Worm (Caenorhabditis elegans) whole organism, young adult: ENCODE results near the gene T24C12.4.

ENCODE experiments used
- B0035.1 ChIP-seq: sonication (generic microtip); optimal IDR thresholded peaks from 2 replicates; lab custom pipeline; 2016; ENCODE audit warnings: missing genetic modification characterization, mild to moderate bottlenecking, missing compliant biosample characterization, missing genotype, missing genetic modification reagents
- B0336.3 ChIP-seq: fragments of 200-800 bp; sonication (Bioruptor generic); IDR thresholded peaks from 2 replicates; pipeline ENCODE4 v1.3.6; 2022; ENCODE audit warnings: missing genetic modification characterization, missing compliant biosample characterization
- F22D6.2 ChIP-seq: sonication (generic microtip); optimal IDR thresholded peaks from 2 replicates; lab custom pipeline; 2016; ENCODE audit warnings: mild to moderate bottlenecking, missing genetic modification characterization, missing compliant biosample characterization
- F33H1.4 ChIP-seq: fragments of 200-800 bp; sonication (Bioruptor generic); IDR thresholded peaks from 2 replicates; pipeline ENCODE4 v1.3.6; 2022; ENCODE audit warnings: missing genetic modification reagents, missing genetic modification characterization, missing compliant biosample characterization
- F39B2.1 ChIP-seq: fragments of 200-800 bp; sonication (Bioruptor generic); IDR thresholded peaks from 2 replicates; pipeline ENCODE4 v1.3.6; 2022; ENCODE audit warnings: missing genetic modification reagents, missing genetic modification characterization, missing compliant biosample characterization
- F52B5.7 ChIP-seq: sonication (generic microtip); optimal IDR thresholded peaks from 2 replicates; lab custom pipeline; 2016; ENCODE audit warnings: mild to moderate bottlenecking, missing genetic modification characterization, missing compliant biosample characterization
- Y53F4B.3 ChIP-seq: fragments of 200-800 bp; sonication (Bioruptor generic); IDR thresholded peaks from 2 replicates; pipeline ENCODE4 v1.3.6; 2022; ENCODE audit warnings: missing genetic modification reagents, missing genetic modification characterization, missing compliant biosample characterization
- Y79H2A.3 ChIP-seq: fragments of 200-800 bp; sonication (Bioruptor generic); conservative IDR thresholded peaks from 2 replicates; pipeline ENCODE4 v1.3.6; 2022; ENCODE audit warnings: missing genetic modification reagents, missing genetic modification characterization, missing compliant biosample characterization
- aptf-3 ChIP-seq: fragments of 200-800 bp; sonication (Bioruptor generic); IDR thresholded peaks from 2 replicates; pipeline ENCODE4 v1.3.6; 2022; ENCODE audit warnings: missing genetic modification characterization, missing compliant biosample characterization
- attf-6 ChIP-seq: fragments of 200-800 bp; sonication (Bioruptor generic); IDR thresholded peaks from 2 replicates; pipeline ENCODE4 v1.3.6; 2022; ENCODE audit warnings: missing genetic modification reagents, missing genetic modification characterization, missing compliant biosample characterization
- ceh-40 ChIP-seq: fragments of 200-800 bp; sonication (Bioruptor generic); IDR thresholded peaks from 2 replicates; pipeline ENCODE4 v1.3.6; 2022; ENCODE audit warnings: missing genetic modification characterization, missing compliant biosample characterization
- ceh-58 ChIP-seq: fragments of 200-800 bp; sonication (Bioruptor generic); IDR thresholded peaks from 2 replicates; pipeline ENCODE4 v1.3.6; 2022; ENCODE audit warnings: missing genetic modification characterization, missing compliant biosample characterization
- ceh-79 ChIP-seq: sonication (generic microtip); optimal IDR thresholded peaks from 2 replicates; lab custom pipeline; 2017; ENCODE audit warnings: mild to moderate bottlenecking, missing genetic modification characterization, missing compliant biosample characterization
- chd-7 ChIP-seq: sonication (generic microtip); optimal IDR thresholded peaks from 2 replicates; lab custom pipeline; 2016; ENCODE audit warnings: mild to moderate bottlenecking, missing genetic modification characterization, moderate library complexity, missing compliant biosample characterization
- dpff-1 ChIP-seq: sonication (generic microtip); optimal IDR thresholded peaks from 2 replicates; lab custom pipeline; 2017; ENCODE audit warnings: mild to moderate bottlenecking, missing genetic modification characterization, missing compliant biosample characterization
- ekl-4 ChIP-seq: fragments of 200-800 bp; sonication (Bioruptor generic); IDR thresholded peaks from 2 replicates; pipeline ENCODE4 v1.3.6; 2022; ENCODE audit warnings: missing genetic modification reagents, missing genetic modification characterization, missing compliant biosample characterization
- ets-4 ChIP-seq: fragments of 200-800 bp; sonication (Bioruptor generic); optimal IDR thresholded peaks from 2 replicates; lab custom pipeline; 2018; ENCODE audit warnings: mild to moderate bottlenecking, missing genetic modification characterization, missing compliant biosample characterization
- gei-17 ChIP-seq: fragments of 200-800 bp; sonication (Bioruptor generic); optimal IDR thresholded peaks from 2 replicates; lab custom pipeline; 2018; ENCODE audit warnings: mild to moderate bottlenecking, missing genetic modification characterization, missing compliant biosample characterization
- hmg-1.2 ChIP-seq: fragments of 200-800 bp; sonication (Bioruptor generic); IDR thresholded peaks from 2 replicates; pipeline ENCODE4 v1.3.6; 2022; ENCODE audit warnings: missing genetic modification reagents, missing genetic modification characterization, missing compliant biosample characterization
- hmg-20 ChIP-seq: fragments of 200-800 bp; sonication (Bioruptor generic); IDR thresholded peaks from 2 replicates; pipeline ENCODE4 v1.3.6; 2022; ENCODE audit warnings: missing genetic modification reagents, missing genetic modification characterization, missing compliant biosample characterization
- hsf-1 ChIP-seq: fragments of 200-800 bp; sonication (Bioruptor generic); IDR thresholded peaks from 2 replicates; pipeline ENCODE4 v1.3.6; 2022; ENCODE audit warnings: missing genetic modification reagents, missing genetic modification characterization, missing compliant biosample characterization
- lag-1 ChIP-seq: fragments of 200-800 bp; sonication (Bioruptor generic); IDR thresholded peaks from 2 replicates; pipeline ENCODE4 v1.3.6; 2022; ENCODE audit warnings: missing genetic modification reagents, missing genetic modification characterization, missing compliant biosample characterization
- lin-26 ChIP-seq: fragments of 200-800 bp; sonication (Bioruptor generic); IDR thresholded peaks from 2 replicates; pipeline ENCODE4 v1.3.6; 2022; ENCODE audit warnings: missing genetic modification reagents, missing genetic modification characterization, missing compliant biosample characterization
- lin-54 ChIP-seq: fragments of 200-800 bp; sonication (Bioruptor generic); optimal IDR thresholded peaks from 2 replicates; lab custom pipeline; 2018; ENCODE audit warnings: mild to moderate bottlenecking, missing genetic modification characterization, missing compliant biosample characterization
- lir-1 ChIP-seq: fragments of 200-800 bp; sonication (Bioruptor generic); conservative IDR thresholded peaks from 2 replicates; pipeline ENCODE4 v1.3.6; 2022; ENCODE audit warnings: missing genetic modification reagents, missing genetic modification characterization, missing compliant biosample characterization
- lsy-27 ChIP-seq: sonication (generic microtip); optimal IDR thresholded peaks from 2 replicates; lab custom pipeline; 2017; ENCODE audit warnings: missing genetic modification characterization, mild to moderate bottlenecking, missing compliant biosample characterization, antibody characterized with exemption, missing genotype, borderline replicate concordance; ENCODE audit not compliant: insufficient read depth
- madf-10 ChIP-seq: sonication (generic microtip); optimal IDR thresholded peaks from 2 replicates; lab custom pipeline; 2016; ENCODE audit warnings: mild to moderate bottlenecking, missing genetic modification characterization, missing compliant biosample characterization
- nhr-179 ChIP-seq: sonication (generic microtip); optimal IDR thresholded peaks from 2 replicates; lab custom pipeline; 2016; ENCODE audit warnings: mild to moderate bottlenecking, missing genetic modification characterization, missing compliant biosample characterization
- nhr-27 ChIP-seq: fragments of 200-800 bp; sonication (Bioruptor generic); optimal IDR thresholded peaks from 2 replicates; lab custom pipeline; 2018; ENCODE audit warnings: mild to moderate bottlenecking, missing genetic modification characterization, moderate library complexity, missing compliant biosample characterization
- nhr-80 ChIP-seq: sonication (generic microtip); optimal IDR thresholded peaks from 2 replicates; lab custom pipeline; 2016; ENCODE audit warnings: missing genetic modification characterization, missing compliant biosample characterization
- pbrm-1 ChIP-seq: fragments of 200-800 bp; sonication (Bioruptor generic); IDR thresholded peaks from 2 replicates; pipeline ENCODE4 v1.3.6; 2022; ENCODE audit warnings: missing genetic modification reagents, missing genetic modification characterization, missing compliant biosample characterization
- repo-1 ChIP-seq: sonication (generic microtip); optimal IDR thresholded peaks from 2 replicates; lab custom pipeline; 2017; ENCODE audit warnings: mild to moderate bottlenecking, missing genetic modification characterization, missing compliant biosample characterization
- rpc-1 ChIP-seq, 2 experiments: fragments of 150-350 bp in 1 of 2; sonication (generic microtip) in 1 of 2; optimal IDR thresholded peaks; 2 replicates each; lab custom pipeline; 2014 to 2018; ENCODE audit warnings: missing biosample characterization in 1 of 2, missing genetic modification characterization in 1 of 2, missing genetic modification reagents in 1 of 2, missing genotype in 1 of 2
- snpc-1.1 ChIP-seq: sonication (generic microtip); optimal IDR thresholded peaks from 2 replicates; lab custom pipeline; 2017; ENCODE audit warnings: missing genetic modification characterization, mild to moderate bottlenecking, missing compliant biosample characterization, antibody characterized with exemption, moderate library complexity, missing genotype, missing genetic modification reagents; ENCODE audit not compliant: insufficient read depth
- ztf-18 ChIP-seq: sonication (generic microtip); optimal IDR thresholded peaks from 2 replicates; lab custom pipeline; 2016; ENCODE audit warnings: missing genotype, mild to moderate bottlenecking, missing genetic modification characterization, missing compliant biosample characterization
- ztf-6 ChIP-seq: fragments of 200-800 bp; sonication (Bioruptor generic); IDR thresholded peaks from 2 replicates; pipeline ENCODE4 v1.3.6; 2022; ENCODE audit warnings: missing genetic modification reagents, missing genetic modification characterization, missing compliant biosample characterization

Gene T24C12.4

ce11 chrX:2177731-2178326 lies 27.0 kb downstream of the T24C12.4 start (continued):
- TF ChIP-seq hmg-1.2 (GFP tag; lab: Robert Waterston, UW) = no peak
- no peak for TF ChIP-seq dpff-1 (tag; lab: Kevin White, UChicago)
- TF ChIP-seq lag-1 (GFP tag; lab: Robert Waterston, UW) = no peak
- TF ChIP-seq pbrm-1 (GFP tag; lab: Robert Waterston, UW) = no peak

- TF ChIP-seq repo-1 (no peak), lag-1 (GFP tag; lab: Robert Waterston, UW) (no peak)
Measured at ce11 chrX:2176361-2176880, 28.4 kb downstream of the T24C12.4 start, which contains the start of gene F48B9.8. TSS of gene F48B9.8 (minus strand) at chrX:2176411.

ce11 chrX:2164751-2165150 lies 40.1 kb downstream of the T24C12.4 start, which contains the start of gene F48B9.3:
TSS of gene F48B9.3 (plus strand) at chrX:2165051.
- TF ChIP-seq F22D6.2 (tag; lab: Kevin White, UChicago) = no peak
- TF ChIP-seq snpc-1.1 (tag; lab: Kevin White, UChicago) = no peak
- TF ChIP-seq nhr-179 = no peak
- TF ChIP-seq hsf-1 (GFP tag; lab: Robert Waterston, UW) = no peak
- no peak for TF ChIP-seq madf-10
- no peak for TF ChIP-seq attf-6 (GFP tag; lab: Robert Waterston, UW)
- no peak for TF ChIP-seq ekl-4
- TF ChIP-seq F33H1.4 (GFP tag; lab: Robert Waterston, UW) = no peak
- no peak for TF ChIP-seq lin-54 (GFP tag; lab: Kevin White, UChicago)
- TF ChIP-seq chd-7 (tag; lab: Kevin White, UChicago) = no peak
- TF ChIP-seq B0336.3 (GFP tag; lab: Robert Waterston, UW) = no peak
- no peak for TF ChIP-seq ets-4
- no peak for TF ChIP-seq F52B5.7 (tag; lab: Kevin White, UChicago)
- TF ChIP-seq, all 124 proteins: peak for 0

ce11 chrX:2163084-2163483 lies 41.8 kb downstream of the T24C12.4 start, which contains the start of gene pdf-2:
TSS of gene pdf-2 (plus strand) at chrX:2163384.
- TF ChIP-seq lsy-27 (tag; lab: Kevin White, UChicago) (no peak), F39B2.1 (GFP tag; lab: Robert Waterston, UW) (no peak), ztf-18 (tag; lab: Kevin White, UChicago) (no peak), lin-26 (GFP tag; lab: Robert Waterston, UW) (no peak), ztf-6 (GFP tag; lab: Robert Waterston, UW) (no peak), ceh-58 (no peak), rpc-1 (optimal IDR thresholded peaks at IDR 0.05; lab: Kevin White, UChicago) (no peak), rpc-1 (tag; optimal IDR thresholded peaks at IDR 0.05; lab: Kevin White, UChicago) (no peak), gei-17 (GFP tag; lab: Kevin White, UChicago) (no peak), nhr-27 (no peak), snpc-1.1 (tag; lab: Kevin White, UChicago) (no peak), Y53F4B.3 (GFP tag; lab: Robert Waterston, UW) (no peak), lir-1 (GFP tag; lab: Robert Waterston, UW) (no peak), ceh-40 (no peak), dpff-1 (tag; lab: Kevin White, UChicago) (no peak), attf-6 (GFP tag; lab: Robert Waterston, UW) (no peak), nhr-179 (no peak), nhr-80 (no peak)

- TF ChIP-seq ceh-79 (tag; lab: Kevin White, UChicago) = no peak
- TF ChIP-seq Y79H2A.3 (GFP tag; lab: Robert Waterston, UW) = no peak
- no peak for TF ChIP-seq B0035.1 (tag; lab: Kevin White, UChicago)
- no peak for TF ChIP-seq nhr-179
- TF ChIP-seq hmg-20 (GFP tag; lab: Robert Waterston, UW) = no peak
- no peak for TF ChIP-seq aptf-3 (GFP tag; lab: Robert Waterston, UW)
- TF ChIP-seq, all 124 proteins: peak for 0
Measured at ce11 chrX:2157855-2158254, 47.0 kb downstream of the T24C12.4 start.
